Worm (Caenorhabditis elegans): Measurements from ENCODE around the gene cisd-1.

ce11 chrII:11501956-11502355 lies 32.5 kb upstream of the cisd-1 start:
- no peak for TF ChIP-seq nhr-85 (tag)
- no peak for TF ChIP-seq vab-15 (tag; optimal IDR thresholded peaks at IDR 0.05)
- no peak for TF ChIP-seq jun-1 (tag; optimal IDR thresholded peaks at IDR 0.05)
- no peak for TF ChIP-seq nhr-47 (tag; optimal IDR thresholded peaks at IDR 0.05)
- no peak for TF ChIP-seq lsy-2 (tag; optimal IDR thresholded peaks at IDR 0.05)
- TF ChIP-seq zag-1 (tag; optimal IDR thresholded peaks at IDR 0.05): no peak
- TF ChIP-seq pqm-1 (tag; optimal IDR thresholded peaks at IDR 0.05): no peak
- no peak for TF ChIP-seq unc-86 (tag; optimal IDR thresholded peaks at IDR 0.05)
- no peak for TF ChIP-seq nhr-237 (tag; optimal IDR thresholded peaks at IDR 0.05)
- no peak for TF ChIP-seq pag-3 (tag; optimal IDR thresholded peaks at IDR 0.05; ENCODE audit: borderline replicate concordance, insufficient read depth)
- no peak for TF ChIP-seq ztf-4 (tag; optimal IDR thresholded peaks at IDR 0.05)
- TF ChIP-seq lin-39 (tag; optimal IDR thresholded peaks at IDR 0.05): no peak
- TF ChIP-seq snu-23 (GFP tag; optimal IDR thresholded peaks at IDR 0.05): no peak
